Worm (Caenorhabditis elegans) whole organism, L4 larva: ENCODE results near the gene str-23.

Source experiments
- F44E2.7 ChIP-seq: fragments of 200-800 bp; sonication (Bioruptor generic); IDR thresholded peaks from 2 replicates; pipeline ENCODE4 v2.1.2; 2022; ENCODE audit warnings: missing genetic modification characterization, missing compliant biosample characterization
- T20F7.1 ChIP-seq: fragments of 200-800 bp; sonication (Bioruptor generic); optimal IDR thresholded peaks from 2 replicates; lab custom pipeline; 2018; ENCODE audit warnings: mild to moderate bottlenecking, missing genetic modification characterization, missing compliant biosample characterization
- T26A8.4 ChIP-seq: fragments of 200-800 bp; sonication (Bioruptor generic); IDR thresholded peaks from 2 replicates; pipeline ENCODE4 v1.3.6; 2022; ENCODE audit warnings: missing genetic modification characterization, missing compliant biosample characterization
- Y5F2A.4 ChIP-seq: fragments of 200-800 bp; sonication (Bioruptor generic); optimal IDR thresholded peaks from 2 replicates; lab custom pipeline; 2018; ENCODE audit warnings: mild to moderate bottlenecking, missing genetic modification characterization, missing compliant biosample characterization
- ZK337.2 ChIP-seq: fragments of 200-800 bp; sonication (Bioruptor generic); IDR thresholded peaks from 2 replicates; pipeline ENCODE4 v1.3.6; 2022; ENCODE audit warnings: missing genetic modification reagents, missing genetic modification characterization, missing compliant biosample characterization
- aha-1 ChIP-seq: fragments of 150-350 bp; peaks from one replicate; lab custom pipeline; 2014; ENCODE audit warnings: missing biosample characterization, missing genetic modification characterization
- aly-2 ChIP-seq: sonication (generic microtip); optimal IDR thresholded peaks from 2 replicates; lab custom pipeline; 2018; ENCODE audit warnings: missing biosample characterization, missing genetic modification characterization
- ceh-32 ChIP-seq: sonication (generic microtip); optimal IDR thresholded peaks from 2 replicates; lab custom pipeline; 2016; ENCODE audit warnings: mild to moderate bottlenecking, missing genetic modification characterization, missing compliant biosample characterization; ENCODE audit not compliant: poor library complexity
- ceh-44 ChIP-seq: fragments of 200-800 bp; sonication (Bioruptor generic); IDR thresholded peaks from 2 replicates; pipeline ENCODE4 v1.3.6; 2022; ENCODE audit warnings: missing genetic modification reagents, missing genetic modification characterization, missing compliant biosample characterization
- ceh-82 ChIP-seq: sonication (generic microtip); optimal IDR thresholded peaks from 2 replicates; lab custom pipeline; 2017; ENCODE audit warnings: missing biosample characterization, missing genetic modification characterization
- ces-1 ChIP-seq: fragments of 150-350 bp; sonication (generic microtip); optimal IDR thresholded peaks from 4 replicates; lab custom pipeline; 2014; ENCODE audit warnings: missing biosample characterization, missing genetic modification reagents, missing genetic modification characterization
- ctbp-1 ChIP-seq: fragments of 200-800 bp; sonication (Bioruptor generic); IDR thresholded peaks from 2 replicates; pipeline ENCODE4 v1.3.6; 2022; ENCODE audit warnings: missing genetic modification reagents, missing genetic modification characterization, missing compliant biosample characterization
- dmd-6 ChIP-seq: fragments of 200-800 bp; sonication (Bioruptor generic); IDR thresholded peaks from 2 replicates; pipeline ENCODE4 v1.3.6; 2022; ENCODE audit warnings: missing genetic modification reagents, missing genetic modification characterization, missing compliant biosample characterization
- dpl-1 ChIP-seq: fragments of 150-350 bp; optimal IDR thresholded peaks from 2 replicates; lab custom pipeline; 2014; ENCODE audit warnings: missing biosample characterization, missing genetic modification reagents, missing genetic modification characterization
- egl-43 ChIP-seq: fragments of 200-800 bp; sonication (Bioruptor generic); IDR thresholded peaks from 2 replicates; pipeline ENCODE4 v1.3.6; 2022; ENCODE audit warnings: missing genetic modification reagents, missing genetic modification characterization, missing compliant biosample characterization
- hlh-30 ChIP-seq: sonication (generic microtip); optimal IDR thresholded peaks from 2 replicates; lab custom pipeline; 2017; ENCODE audit warnings: antibody characterized with exemption, mild to moderate bottlenecking, missing genetic modification characterization, missing compliant biosample characterization; ENCODE audit not compliant: insufficient read depth
- hmg-1.1 ChIP-seq: fragments of 200-800 bp; sonication (Bioruptor generic); IDR thresholded peaks from 2 replicates; pipeline ENCODE4 v1.3.6; 2022; ENCODE audit warnings: missing genetic modification reagents, missing genetic modification characterization, missing compliant biosample characterization
- lin-29 ChIP-seq: fragments of 200-800 bp; sonication (Bioruptor generic); IDR thresholded peaks from 2 replicates; pipeline ENCODE4 v1.3.6; 2022; ENCODE audit warnings: missing genetic modification reagents, missing genetic modification characterization, missing compliant biosample characterization
- lin-38 ChIP-seq: fragments of 200-800 bp; sonication (Bioruptor generic); IDR thresholded peaks from 2 replicates; pipeline ENCODE4 v1.3.6; 2022; ENCODE audit warnings: missing genetic modification reagents, missing genetic modification characterization, missing compliant biosample characterization
- lin-39 ChIP-seq: fragments of 150-350 bp; optimal IDR thresholded peaks from 2 replicates; lab custom pipeline; 2014; ENCODE audit warnings: missing biosample characterization, missing genetic modification reagents, missing genetic modification characterization
- mdl-1 ChIP-seq, 2 experiments: fragments of 150-350 bp in 1 of 2; sonication (generic microtip) in 1 of 2; optimal IDR thresholded peaks; 2 replicates each; lab custom pipeline; 2014 to 2017; ENCODE audit warnings: missing biosample characterization in 2 of 2, missing genetic modification characterization in 2 of 2
- mdt-29 ChIP-seq: fragments of 200-800 bp; sonication (Bioruptor generic); IDR thresholded peaks from 2 replicates; pipeline ENCODE4 v1.3.6; 2022; ENCODE audit warnings: missing genetic modification reagents, missing genetic modification characterization, missing compliant biosample characterization
- mep-1 ChIP-seq: fragments of 150-350 bp; sonication (generic microtip); optimal IDR thresholded peaks from 3 replicates; lab custom pipeline; 2014; ENCODE audit warnings: missing biosample characterization, missing genetic modification characterization
- nhr-10 ChIP-seq: fragments of 150-350 bp; optimal IDR thresholded peaks from 2 replicates; lab custom pipeline; 2014; ENCODE audit warnings: missing biosample characterization, missing genetic modification characterization
- nhr-111 ChIP-seq: fragments of 200-800 bp; sonication (Bioruptor generic); optimal IDR thresholded peaks from 2 replicates; lab custom pipeline; 2018; ENCODE audit warnings: mild to moderate bottlenecking, missing genetic modification characterization, missing compliant biosample characterization
- nhr-25 ChIP-seq: sonication (generic microtip); optimal IDR thresholded peaks from 2 replicates; lab custom pipeline; 2017; ENCODE audit warnings: missing genetic modification characterization, mild to moderate bottlenecking, missing compliant biosample characterization, antibody characterized with exemption, moderate library complexity, borderline replicate concordance; ENCODE audit not compliant: insufficient read depth
- nhr-28 ChIP-seq: fragments of 150-350 bp; optimal IDR thresholded peaks from 2 replicates; lab custom pipeline; 2014; ENCODE audit warnings: missing biosample characterization, missing genetic modification characterization
- nhr-41 ChIP-seq: fragments of 200-800 bp; sonication (Bioruptor generic); IDR thresholded peaks from 2 replicates; pipeline ENCODE4 v1.3.6; 2022; ENCODE audit warnings: missing genetic modification reagents, missing genetic modification characterization, missing compliant biosample characterization
- nhr-48 ChIP-seq: sonication (generic microtip); optimal IDR thresholded peaks from 2 replicates; lab custom pipeline; 2016; ENCODE audit warnings: mild to moderate bottlenecking, missing genetic modification characterization, missing compliant biosample characterization
- nhr-76 ChIP-seq: fragments of 150-350 bp; optimal IDR thresholded peaks from 2 replicates; lab custom pipeline; 2014; ENCODE audit warnings: missing biosample characterization, missing genetic modification characterization
- pha-4 ChIP-seq, 2 experiments: fragments of 150-350 bp in 1 of 2; fragments of 200-800 bp in 1 of 2; sonication (Bioruptor generic) in 1 of 2; IDR thresholded peaks in 1 of 2; optimal IDR thresholded peaks in 1 of 2; 2 replicates each; pipeline versions ENCODE4 v1.3.6 to Lab custom; 2014 to 2022; ENCODE audit warnings: missing genetic modification characterization in 2 of 2, missing genetic modification reagents in 2 of 2, missing biosample characterization in 1 of 2, missing compliant biosample characterization in 1 of 2
- pqm-1 ChIP-seq: sonication (generic microtip); optimal IDR thresholded peaks from 2 replicates; lab custom pipeline; 2017; ENCODE audit warnings: missing biosample characterization, missing genetic modification characterization
- rbr-2 ChIP-seq: sonication (generic microtip); optimal IDR thresholded peaks from 2 replicates; lab custom pipeline; 2016; ENCODE audit warnings: missing genotype, missing genetic modification characterization, missing compliant biosample characterization
- snpc-1.2 ChIP-seq: fragments of 200-800 bp; sonication (Bioruptor generic); IDR thresholded peaks from 2 replicates; pipeline ENCODE4 v1.3.6; 2022; ENCODE audit warnings: missing genetic modification reagents, missing genetic modification characterization, missing compliant biosample characterization
- snpc-4 ChIP-seq: fragments of 150-350 bp; optimal IDR thresholded peaks from 2 replicates; lab custom pipeline; 2014; ENCODE audit warnings: missing biosample characterization, missing genetic modification characterization
- spr-3 ChIP-seq: fragments of 200-800 bp; sonication (Bioruptor generic); optimal IDR thresholded peaks from 2 replicates; lab custom pipeline; 2018; ENCODE audit warnings: mild to moderate bottlenecking, missing genetic modification characterization, missing compliant biosample characterization
- tra-1 ChIP-seq: fragments of 200-800 bp; sonication (Bioruptor generic); IDR thresholded peaks from 2 replicates; pipeline ENCODE4 v1.3.6; 2022; ENCODE audit warnings: missing genetic modification reagents, missing genetic modification characterization, missing compliant biosample characterization
- unc-39 ChIP-seq: sonication (generic microtip); optimal IDR thresholded peaks from 2 replicates; lab custom pipeline; 2017; ENCODE audit warnings: missing biosample characterization, missing genetic modification characterization
- vab-7 ChIP-seq: fragments of 200-800 bp; sonication (Bioruptor generic); IDR thresholded peaks from 2 replicates; pipeline ENCODE4 v1.3.6; 2022; ENCODE audit warnings: missing genetic modification reagents, missing genetic modification characterization, missing compliant biosample characterization
- zag-1 ChIP-seq: fragments of 150-350 bp; optimal IDR thresholded peaks from 2 replicates; lab custom pipeline; 2014; ENCODE audit warnings: missing biosample characterization, missing genetic modification characterization
- ztf-11 ChIP-seq: fragments of 150-350 bp; optimal IDR thresholded peaks from 2 replicates; lab custom pipeline; 2014; ENCODE audit warnings: missing biosample characterization, missing genetic modification characterization

The str-23 gene

ce11 chrV:15661003-15661402 lies 16.3 kb downstream of the str-23 start (continued):
- no peak for TF ChIP-seq pha-4 (GFP tag; IDR thresholded peaks at IDR 0.05; lab: Robert Waterston, UW)
- TF ChIP-seq pha-4 (tag; optimal IDR thresholded peaks at IDR 0.05; lab: Kevin White, UChicago), result no peak
- no peak for TF ChIP-seq rbr-2 (tag; lab: Kevin White, UChicago)
- no peak for TF ChIP-seq nhr-48 (tag; lab: Kevin White, UChicago)
- no peak for TF ChIP-seq unc-39 (tag; lab: Kevin White, UChicago)
- no peak for TF ChIP-seq spr-3 (GFP tag; lab: Kevin White, UChicago)
- no peak for TF ChIP-seq ceh-44 (GFP tag; lab: Robert Waterston, UW)
- TF ChIP-seq mep-1 (tag; lab: Kevin White, UChicago), result peak; percentile 44
- TF ChIP-seq nhr-111 (GFP tag; lab: Kevin White, UChicago), result no peak
- TF ChIP-seq hmg-1.1, result no peak
- TF ChIP-seq nhr-41, result 0 out of 2 replicates have a peak, but pooled peaks have one; percentile 6
- no peak for TF ChIP-seq snpc-4 (tag; lab: Kevin White, UChicago)
- 0 out of 2 replicates have a peak, but pooled peaks have one; percentile 7 for TF ChIP-seq tra-1 (GFP tag; lab: Robert Waterston, UW)
- no peak for TF ChIP-seq lin-39 (tag; lab: Kevin White, UChicago)
- no peak for TF ChIP-seq ces-1 (GFP tag; lab: Kevin White, UChicago)
- TF ChIP-seq snpc-1.2 (GFP tag; lab: Robert Waterston, UW), result no peak
- no peak for TF ChIP-seq lin-38
- no peak for TF ChIP-seq nhr-10 (tag; lab: Kevin White, UChicago)
- no peak for TF ChIP-seq nhr-76
- no peak for TF ChIP-seq ceh-32 (tag; lab: Kevin White, UChicago)
- no peak for TF ChIP-seq zag-1 (tag; lab: Kevin White, UChicago)
- TF ChIP-seq mdt-29, result no peak
- TF ChIP-seq hlh-30, result peak; percentile 55
- TF ChIP-seq lin-29 (GFP tag; lab: Robert Waterston, UW), result no peak
- TF ChIP-seq T20F7.1 (GFP tag; lab: Kevin White, UChicago), result no peak
- TF ChIP-seq nhr-28, result peak; percentile 20
- TF ChIP-seq nhr-25, result peak; percentile 94
- TF ChIP-seq dmd-6 (GFP tag; lab: Robert Waterston, UW), result no peak
- TF ChIP-seq ceh-82 (tag; lab: Kevin White, UChicago), result no peak
- no peak for TF ChIP-seq aly-2 (tag; lab: Kevin White, UChicago)
- no peak for TF ChIP-seq Y5F2A.4 (GFP tag; lab: Kevin White, UChicago)
- no peak for TF ChIP-seq F44E2.7 (GFP tag; lab: Robert Waterston, UW)

ce11 chrV:15661580-15661979 lies 16.9 kb downstream of the str-23 start:
- TF ChIP-seq pqm-1 (tag; lab: Kevin White, UChicago) (no peak), ztf-11 (tag; lab: Kevin White, UChicago) (no peak), egl-43 (GFP tag; lab: Robert Waterston, UW) (no peak), nhr-41 (no peak), Y5F2A.4 (GFP tag; lab: Kevin White, UChicago) (no peak), hlh-30 (no peak), ZK337.2 (no peak), nhr-25 (no peak), T26A8.4 (peak; percentile 17; the same call in 1 of the 2 replicates), nhr-10 (tag; lab: Kevin White, UChicago) (no peak), vab-7 (GFP tag; lab: Robert Waterston, UW) (no peak), rbr-2 (tag; lab: Kevin White, UChicago) (no peak), ctbp-1 (GFP tag; lab: Robert Waterston, UW) (no peak), mdl-1 (tag; optimal IDR thresholded peaks at IDR 0.05; lab: Kevin White, UChicago) (no peak), tra-1 (GFP tag; lab: Robert Waterston, UW) (0 out of 2 replicates have a peak, but pooled peaks have one; percentile 32), dpl-1 (GFP tag; lab: Kevin White, UChicago) (no peak), aha-1 (tag; lab: Kevin White, UChicago) (peak; percentile 80)
